Worm (Caenorhabditis elegans): ENCODE results near the gene nep-15.

nep-15 gene

DNA sequence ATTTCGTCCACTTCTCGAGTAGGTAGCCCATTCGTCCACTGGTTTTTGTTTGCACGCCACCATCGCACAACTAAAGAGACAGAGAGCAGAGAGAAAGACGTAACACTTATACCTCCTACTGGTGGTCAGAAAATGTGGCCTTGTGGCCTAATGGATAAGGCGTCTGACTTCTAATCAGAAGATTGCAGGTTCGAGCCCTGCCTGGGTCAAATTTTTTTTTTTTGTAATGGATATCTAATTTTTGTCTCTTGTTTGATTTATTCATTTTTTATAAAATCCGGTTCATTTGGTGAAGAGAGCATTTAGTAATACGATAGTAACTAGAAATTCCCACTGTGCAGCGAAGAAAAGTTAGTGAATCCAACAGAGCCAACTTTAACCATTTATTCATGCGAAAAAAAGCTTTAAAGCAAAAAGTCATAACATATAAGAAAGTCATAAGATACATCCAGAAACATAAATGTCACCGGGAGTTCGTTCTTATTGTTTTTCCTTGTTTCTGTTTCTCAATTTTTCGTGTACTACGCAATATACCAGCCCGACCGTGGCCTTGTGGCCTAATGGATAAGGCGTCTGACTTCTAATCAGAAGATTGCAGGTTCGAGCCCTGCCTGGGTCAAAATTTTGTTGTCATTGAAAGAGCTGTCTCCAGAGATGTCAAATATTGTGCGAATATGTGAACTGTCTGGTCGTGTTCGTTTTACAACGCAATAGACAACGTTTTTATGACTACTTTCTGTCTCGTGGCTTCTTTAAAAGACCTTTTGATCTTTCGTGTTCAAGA lies 14.3 kb downstream of the nep-15 start (continued):
- no peak for TF ChIP-seq lin-39 (tag; optimal IDR thresholded peaks at IDR 0.05)
- no peak for TF ChIP-seq ceh-88 (GFP tag; IDR thresholded peaks at IDR 0.05)
- peak; percentile 56; the same call in 1 of the 2 replicates for TF ChIP-seq nhr-19 (GFP tag; conservative IDR thresholded peaks at IDR 0.05)
- no peak for TF ChIP-seq sup-37 (GFP tag; optimal IDR thresholded peaks at IDR 0.05)
- TF ChIP-seq ztf-11 (tag; optimal IDR thresholded peaks at IDR 0.05): no peak
- no peak for TF ChIP-seq pag-3 (tag; optimal IDR thresholded peaks at IDR 0.05; ENCODE audit: borderline replicate concordance, insufficient read depth)
- TF ChIP-seq isw-1 (GFP tag; IDR thresholded peaks at IDR 0.05): no peak; the same call in 1 of the 2 replicates
- peak; percentile 59 for TF ChIP-seq tbx-2 (tag; optimal IDR thresholded peaks at IDR 0.05)
- TF ChIP-seq lin-15B (tag; optimal IDR thresholded peaks at IDR 0.05): no peak
- no peak for TF ChIP-seq hlh-4 (tag; optimal IDR thresholded peaks at IDR 0.05)
- no peak for TF ChIP-seq nhr-76 (tag; optimal IDR thresholded peaks at IDR 0.05)
- no peak for TF ChIP-seq egl-27 (tag; optimal IDR thresholded peaks at IDR 0.05)
- TF ChIP-seq sptf-1 (tag; optimal IDR thresholded peaks at IDR 0.05): no peak
- TF ChIP-seq lin-14 (GFP tag; optimal IDR thresholded peaks at IDR 0.05): peak; percentile 62
- TF ChIP-seq fkh-8 (tag; optimal IDR thresholded peaks at IDR 0.05): no peak
- peak; percentile 26 for TF ChIP-seq zip-4 (GFP tag; optimal IDR thresholded peaks at IDR 0.05)
- no peak for TF ChIP-seq C34B4.2 (tag; optimal IDR thresholded peaks at IDR 0.05)
- TF ChIP-seq nhr-85 (tag): peak; percentile 59
- TF ChIP-seq ceh-90 (tag; optimal IDR thresholded peaks at IDR 0.05): no peak
- no peak for TF ChIP-seq Y116A8C.19 (tag; optimal IDR thresholded peaks at IDR 0.05; ENCODE audit: borderline replicate concordance)
- TF ChIP-seq fkh-10 (GFP tag; optimal IDR thresholded peaks at IDR 0.05): no peak
- no peak for TF ChIP-seq unc-30 (tag; optimal IDR thresholded peaks at IDR 0.05)
- peak; percentile 40 for TF ChIP-seq egl-13 (tag; optimal IDR thresholded peaks at IDR 0.05)
- TF ChIP-seq irx-1 (tag; optimal IDR thresholded peaks at IDR 0.05): no peak
- no peak for TF ChIP-seq unc-98 (GFP tag; IDR thresholded peaks at IDR 0.05)
- TF ChIP-seq nhr-28 (tag; optimal IDR thresholded peaks at IDR 0.05): no peak
- TF ChIP-seq ceh-82 (tag; optimal IDR thresholded peaks at IDR 0.05): peak; percentile 15 to 35 (median 34)
- no peak for TF ChIP-seq fkh-4 (tag; optimal IDR thresholded peaks at IDR 0.05; ENCODE audit: borderline replicate concordance)
- TF ChIP-seq nhr-12 (tag; optimal IDR thresholded peaks at IDR 0.05): no peak
- TF ChIP-seq pqm-1 (tag; optimal IDR thresholded peaks at IDR 0.05): no peak
- no peak for TF ChIP-seq unc-130 (tag; optimal IDR thresholded peaks at IDR 0.05)
- TF ChIP-seq mef-2 (tag; optimal IDR thresholded peaks at IDR 0.05): no peak
- TF ChIP-seq lin-13 (GFP tag; optimal IDR thresholded peaks at IDR 0.05): no peak
- no peak for TF ChIP-seq ama-1 (optimal IDR thresholded peaks at IDR 0.05)
- no peak for TF ChIP-seq vab-15 (tag; optimal IDR thresholded peaks at IDR 0.05)
- 0 out of 2 replicates have a peak, but pooled peaks have one; percentile 13 for TF ChIP-seq mab-9 (GFP tag; IDR thresholded peaks at IDR 0.05)
- TF ChIP-seq unc-62 (GFP tag; optimal IDR thresholded peaks at IDR 0.05): no peak
- peak; percentile 49 to 57 for TF ChIP-seq lsy-2 (tag; optimal IDR thresholded peaks at IDR 0.05)
- peak; percentile 70 for TF ChIP-seq mep-1 (tag; optimal IDR thresholded peaks at IDR 0.05)
- peak; percentile 64 for TF ChIP-seq swsn-7 (tag; optimal IDR thresholded peaks at IDR 0.05)
- TF ChIP-seq snpc-4 (tag; optimal IDR thresholded peaks at IDR 0.05): no peak
- no peak for TF ChIP-seq nhr-84 (tag; optimal IDR thresholded peaks at IDR 0.05)
- peak; percentile 11 for TF ChIP-seq sox-4 (tag; optimal IDR thresholded peaks at IDR 0.05)
- TF ChIP-seq nhr-47 (tag; optimal IDR thresholded peaks at IDR 0.05): peak; percentile 70
- peak; percentile 18 for TF ChIP-seq blmp-1 (tag; optimal IDR thresholded peaks at IDR 0.05)
- TF ChIP-seq ceh-8 (GFP tag; optimal IDR thresholded peaks at IDR 0.05): no peak
- TF ChIP-seq C04F5.9 (tag; optimal IDR thresholded peaks at IDR 0.05): no peak
- TF ChIP-seq F16B12.6 (tag; optimal IDR thresholded peaks at IDR 0.05): no peak
- no peak for TF ChIP-seq ceh-63 (GFP tag; optimal IDR thresholded peaks at IDR 0.05)
- no peak for TF ChIP-seq lir-3 (tag; optimal IDR thresholded peaks at IDR 0.05; ENCODE audit: poor library complexity)
- TF ChIP-seq xbp-1 (tag; optimal IDR thresholded peaks at IDR 0.05): peak; percentile 55
- peak; percentile 13 for TF ChIP-seq unc-86 (tag; optimal IDR thresholded peaks at IDR 0.05)
